Worm (Caenorhabditis elegans) whole organism, late embryonic: ENCODE data around the gene srsx-11.

Source experiments
- F13H6.1 ChIP-seq: sonication (generic microtip); optimal IDR thresholded peaks from 2 replicates; lab custom pipeline; 2016; ENCODE audit warnings: missing genetic modification characterization, missing compliant biosample characterization
- K09A11.1 ChIP-seq: sonication (generic microtip); optimal IDR thresholded peaks from 2 replicates; lab custom pipeline; 2017; ENCODE audit warnings: antibody characterized with exemption, mild to moderate bottlenecking, missing genetic modification characterization, missing compliant biosample characterization; ENCODE audit not compliant: insufficient read depth
- ama-1 ChIP-seq: fragments of 150-350 bp; optimal IDR thresholded peaks from 2 replicates; lab custom pipeline; 2014
- pax-1 ChIP-seq: fragments of 150-350 bp; optimal IDR thresholded peaks from 2 replicates; lab custom pipeline; 2014; ENCODE audit warnings: missing biosample characterization, missing genetic modification characterization
- pha-4 ChIP-seq: fragments of 150-350 bp; optimal IDR thresholded peaks from 2 replicates; lab custom pipeline; 2018; ENCODE audit warnings: missing biosample characterization, missing genetic modification reagents, missing genetic modification characterization
- pqm-1 ChIP-seq: sonication (generic microtip); optimal IDR thresholded peaks from 2 replicates; lab custom pipeline; 2016; ENCODE audit warnings: missing genetic modification characterization, missing compliant biosample characterization
- sox-4 ChIP-seq: sonication (generic microtip); optimal IDR thresholded peaks from 2 replicates; lab custom pipeline; 2017; ENCODE audit warnings: mild to moderate bottlenecking, missing genetic modification characterization, inconsistent platforms, missing compliant biosample characterization
- tbx-2 ChIP-seq: sonication (generic microtip); optimal IDR thresholded peaks from 2 replicates; lab custom pipeline; 2016; ENCODE audit warnings: missing genetic modification characterization, missing compliant biosample characterization

- TF ChIP-seq pax-1 (tag; lab: Kevin White, UChicago), result no peak
- no peak for TF ChIP-seq pha-4 (tag; lab: Kevin White, UChicago)
- TF ChIP-seq K09A11.1 (tag; lab: Kevin White, UChicago), result no peak
- no peak for TF ChIP-seq F13H6.1 (tag; lab: Kevin White, UChicago)
- TF ChIP-seq tbx-2 (tag; lab: Kevin White, UChicago), result no peak
- no peak for TF ChIP-seq pqm-1
- TF ChIP-seq ama-1 (lab: Kevin White, UChicago), result no peak
- TF ChIP-seq sox-4 (tag; lab: Kevin White, UChicago), result no peak
Measured at ce11 chrV:5018810-5019274, 39.9 kb upstream of the srsx-11 start, which contains the start of gene srr-4.
